Worm (Caenorhabditis elegans) whole organism, young adult: ENCODE data around the gene Y116A8C.44.

ENCODE experiments used
- C17E4.6 ChIP-seq: fragments of 200-800 bp; sonication (Bioruptor generic); IDR thresholded peaks from 2 replicates; pipeline ENCODE4 v1.3.6; 2022; ENCODE audit warnings: missing genetic modification reagents, missing genetic modification characterization, missing compliant biosample characterization
- F37B4.10 ChIP-seq: fragments of 200-800 bp; sonication (Bioruptor generic); IDR thresholded peaks from 2 replicates; pipeline ENCODE4 v1.3.6; 2022; ENCODE audit warnings: missing genetic modification characterization, missing compliant biosample characterization
- F39B2.1 ChIP-seq: fragments of 200-800 bp; sonication (Bioruptor generic); IDR thresholded peaks from 2 replicates; pipeline ENCODE4 v1.3.6; 2022; ENCODE audit warnings: missing genetic modification reagents, missing genetic modification characterization, missing compliant biosample characterization
- F49E8.2 ChIP-seq: sonication (generic microtip); optimal IDR thresholded peaks from 3 replicates; lab custom pipeline; 2017; ENCODE audit warnings: missing genetic modification characterization, mild to moderate bottlenecking, missing compliant biosample characterization, antibody characterized with exemption, moderate library complexity; ENCODE audit not compliant: insufficient read depth
- F55B11.4 ChIP-seq: sonication (generic microtip); optimal IDR thresholded peaks from 2 replicates; lab custom pipeline; 2016; ENCODE audit warnings: missing compliant biosample characterization, missing genetic modification characterization, borderline replicate concordance; ENCODE audit not compliant: insufficient read depth
- F57C9.4 ChIP-seq: sonication (generic microtip); optimal IDR thresholded peaks from 2 replicates; lab custom pipeline; 2017; ENCODE audit warnings: mild to moderate bottlenecking, missing genetic modification characterization, missing compliant biosample characterization
- K11D2.4 ChIP-seq: fragments of 200-800 bp; sonication (Bioruptor generic); IDR thresholded peaks from 2 replicates; pipeline ENCODE4 v1.3.6; 2022; ENCODE audit warnings: missing genetic modification reagents, missing genetic modification characterization, missing compliant biosample characterization
- Y67H2A.10 ChIP-seq: fragments of 200-800 bp; sonication (Bioruptor generic); conservative IDR thresholded peaks from 2 replicates; pipeline ENCODE4 v1.3.6; 2022; ENCODE audit warnings: missing genetic modification reagents, missing genetic modification characterization, missing compliant biosample characterization
- akir-1 ChIP-seq: fragments of 200-800 bp; sonication (Bioruptor generic); optimal IDR thresholded peaks from 2 replicates; lab custom pipeline; 2018; ENCODE audit warnings: mild to moderate bottlenecking, missing genetic modification characterization, moderate library complexity, missing compliant biosample characterization
- aptf-2 ChIP-seq: fragments of 200-800 bp; sonication (Bioruptor generic); conservative IDR thresholded peaks from 2 replicates; pipeline ENCODE4 v1.3.6; 2022; ENCODE audit warnings: missing genetic modification reagents, missing genetic modification characterization, missing compliant biosample characterization
- bed-1 ChIP-seq: fragments of 200-800 bp; sonication (Bioruptor generic); IDR thresholded peaks from 2 replicates; pipeline ENCODE4 v1.3.6; 2022; ENCODE audit warnings: missing genetic modification reagents, missing genetic modification characterization, missing compliant biosample characterization
- ccch-3 ChIP-seq: fragments of 200-800 bp; sonication (Bioruptor generic); optimal IDR thresholded peaks from 2 replicates; lab custom pipeline; 2018; ENCODE audit warnings: mild to moderate bottlenecking, missing genetic modification characterization, missing compliant biosample characterization
- ceh-27 ChIP-seq: fragments of 200-800 bp; sonication (Bioruptor generic); optimal IDR thresholded peaks from 2 replicates; lab custom pipeline; 2018; ENCODE audit warnings: mild to moderate bottlenecking, missing genetic modification characterization, moderate library complexity, missing compliant biosample characterization
- ceh-40 ChIP-seq: fragments of 200-800 bp; sonication (Bioruptor generic); IDR thresholded peaks from 2 replicates; pipeline ENCODE4 v1.3.6; 2022; ENCODE audit warnings: missing genetic modification characterization, missing compliant biosample characterization
- ceh-91 ChIP-seq: fragments of 200-800 bp; sonication (Bioruptor generic); IDR thresholded peaks from 2 replicates; pipeline ENCODE4 v1.3.6; 2022; ENCODE audit warnings: missing genetic modification reagents, missing genetic modification characterization, missing compliant biosample characterization
- chd-7 ChIP-seq: sonication (generic microtip); optimal IDR thresholded peaks from 2 replicates; lab custom pipeline; 2016; ENCODE audit warnings: mild to moderate bottlenecking, missing genetic modification characterization, moderate library complexity, missing compliant biosample characterization
- dpl-1 ChIP-seq: fragments of 150-350 bp; optimal IDR thresholded peaks from 2 replicates; lab custom pipeline; 2014; ENCODE audit warnings: missing biosample characterization, missing genetic modification reagents, missing genetic modification characterization
- efl-1 ChIP-seq: fragments of 150-350 bp; optimal IDR thresholded peaks from 2 replicates; lab custom pipeline; 2014; ENCODE audit warnings: missing biosample characterization, missing genetic modification reagents, missing genetic modification characterization
- ekl-4 ChIP-seq: fragments of 200-800 bp; sonication (Bioruptor generic); IDR thresholded peaks from 2 replicates; pipeline ENCODE4 v1.3.6; 2022; ENCODE audit warnings: missing genetic modification reagents, missing genetic modification characterization, missing compliant biosample characterization
- gei-17 ChIP-seq: fragments of 200-800 bp; sonication (Bioruptor generic); optimal IDR thresholded peaks from 2 replicates; lab custom pipeline; 2018; ENCODE audit warnings: mild to moderate bottlenecking, missing genetic modification characterization, missing compliant biosample characterization
- hlh-12 ChIP-seq: sonication (generic microtip); optimal IDR thresholded peaks from 2 replicates; lab custom pipeline; 2016; ENCODE audit warnings: missing genetic modification characterization, missing compliant biosample characterization
- hlh-26 ChIP-seq: fragments of 200-800 bp; sonication (Bioruptor generic); conservative IDR thresholded peaks from 2 replicates; pipeline ENCODE4 v1.3.6; 2022; ENCODE audit warnings: missing genetic modification reagents, missing genetic modification characterization, missing compliant biosample characterization
- hmg-20 ChIP-seq: fragments of 200-800 bp; sonication (Bioruptor generic); IDR thresholded peaks from 2 replicates; pipeline ENCODE4 v1.3.6; 2022; ENCODE audit warnings: missing genetic modification reagents, missing genetic modification characterization, missing compliant biosample characterization
- hrde-1 ChIP-seq: sonication (generic microtip); optimal IDR thresholded peaks from 2 replicates; lab custom pipeline; 2016; ENCODE audit warnings: missing genetic modification characterization, mild to moderate bottlenecking, missing compliant biosample characterization, moderate library complexity, missing genotype, missing genetic modification reagents, borderline replicate concordance
- hsf-1 ChIP-seq: fragments of 200-800 bp; sonication (Bioruptor generic); IDR thresholded peaks from 2 replicates; pipeline ENCODE4 v1.3.6; 2022; ENCODE audit warnings: missing genetic modification reagents, missing genetic modification characterization, missing compliant biosample characterization
- lin-54 ChIP-seq: fragments of 200-800 bp; sonication (Bioruptor generic); optimal IDR thresholded peaks from 2 replicates; lab custom pipeline; 2018; ENCODE audit warnings: mild to moderate bottlenecking, missing genetic modification characterization, missing compliant biosample characterization
- lsl-1 ChIP-seq: fragments of 200-800 bp; sonication (Bioruptor generic); optimal IDR thresholded peaks from 2 replicates; lab custom pipeline; 2018; ENCODE audit warnings: mild to moderate bottlenecking, missing genetic modification characterization, moderate library complexity, missing compliant biosample characterization
- madf-6 ChIP-seq: fragments of 200-800 bp; sonication (Bioruptor generic); IDR thresholded peaks from 2 replicates; pipeline ENCODE4 v1.3.6; 2022; ENCODE audit warnings: missing genetic modification reagents, missing genetic modification characterization, missing compliant biosample characterization
- mel-28 ChIP-seq: sonication (generic microtip); optimal IDR thresholded peaks from 2 replicates; lab custom pipeline; 2016; ENCODE audit warnings: borderline replicate concordance, mild to moderate bottlenecking, missing genetic modification characterization, missing compliant biosample characterization
- pbrm-1 ChIP-seq: fragments of 200-800 bp; sonication (Bioruptor generic); IDR thresholded peaks from 2 replicates; pipeline ENCODE4 v1.3.6; 2022; ENCODE audit warnings: missing genetic modification reagents, missing genetic modification characterization, missing compliant biosample characterization
- rec-8 ChIP-seq, 2 experiments: sonication (generic microtip); optimal IDR thresholded peaks; 2 replicates each; lab custom pipeline; 2016; ENCODE audit warnings: mild to moderate bottlenecking in 2 of 2, missing genetic modification characterization in 2 of 2, missing genetic modification reagents in 2 of 2, missing genotype in 2 of 2, missing biosample characterization in 1 of 2, missing compliant biosample characterization in 1 of 2, moderate library complexity in 1 of 2
- snpc-1.1 ChIP-seq: sonication (generic microtip); optimal IDR thresholded peaks from 2 replicates; lab custom pipeline; 2017; ENCODE audit warnings: missing genetic modification characterization, mild to moderate bottlenecking, missing compliant biosample characterization, antibody characterized with exemption, moderate library complexity, missing genotype, missing genetic modification reagents; ENCODE audit not compliant: insufficient read depth
- snpc-4 ChIP-seq, 5 experiments: fragments of 150-350 bp in 1 of 5; sonication (generic microtip) in 4 of 5; optimal IDR thresholded peaks; 2 replicates each; lab custom pipeline; 2014 to 2018; ENCODE audit warnings: missing genetic modification characterization in 5 of 5, missing biosample characterization in 3 of 5, antibody characterized with exemption in 2 of 5, mild to moderate bottlenecking in 2 of 5, missing compliant biosample characterization in 2 of 5, missing genotype in 2 of 5, moderate library complexity in 2 of 5, missing genetic modification reagents in 1 of 5
- sptf-2 ChIP-seq: fragments of 200-800 bp; sonication (Bioruptor generic); optimal IDR thresholded peaks from 2 replicates; lab custom pipeline; 2018; ENCODE audit warnings: mild to moderate bottlenecking, missing genetic modification characterization, missing compliant biosample characterization
- unc-130 ChIP-seq: sonication (generic microtip); optimal IDR thresholded peaks from 2 replicates; lab custom pipeline; 2016; ENCODE audit warnings: missing genetic modification reagents, missing genetic modification characterization, missing compliant biosample characterization
- zim-3 ChIP-seq: sonication (generic microtip); optimal IDR thresholded peaks from 2 replicates; lab custom pipeline; 2017; ENCODE audit warnings: mild to moderate bottlenecking, missing genetic modification characterization, moderate library complexity, missing compliant biosample characterization
- ztf-28 ChIP-seq: fragments of 200-800 bp; sonication (Bioruptor generic); IDR thresholded peaks from 2 replicates; pipeline ENCODE4 v1.3.6; 2022; ENCODE audit warnings: missing genetic modification reagents, missing genetic modification characterization, missing compliant biosample characterization

Gene Y116A8C.44

ce11 chrIV:17088849-17089248 lies 30.9 kb upstream of the Y116A8C.44 start, which contains the start of gene Y116A8C.43 (continued):
- no peak for TF ChIP-seq ceh-91 (GFP tag; lab: Robert Waterston, UW)
- no peak for TF ChIP-seq chd-7 (tag; lab: Kevin White, UChicago)
- TF ChIP-seq madf-6 (GFP tag; lab: Robert Waterston, UW), result peak; percentile 39; the same call in 1 of the 2 replicates
- TF ChIP-seq Y67H2A.10 (GFP tag; lab: Robert Waterston, UW), result no peak
- TF ChIP-seq mel-28 (tag; lab: Kevin White, UChicago), result no peak
- no peak for TF ChIP-seq gei-17
- TF ChIP-seq ceh-40, result no peak
- no peak for TF ChIP-seq hmg-20 (GFP tag; lab: Robert Waterston, UW)
- TF ChIP-seq rec-8 (tag; optimal IDR thresholded peaks at IDR 0.05; lab: Kevin White, UChicago), result no peak
- TF ChIP-seq F49E8.2 (tag; lab: Kevin White, UChicago), result peak; percentile 65
- TF ChIP-seq pbrm-1 (GFP tag; lab: Robert Waterston, UW), result no peak
- no peak for TF ChIP-seq lsl-1 (GFP tag; lab: Kevin White, UChicago)
- no peak for TF ChIP-seq ccch-3 (GFP tag; lab: Kevin White, UChicago)
- TF ChIP-seq zim-3 (tag; lab: Kevin White, UChicago), result peak; percentile 57
- peak; percentile 7 for TF ChIP-seq lin-54 (GFP tag; lab: Kevin White, UChicago)
- peak; percentile 65; the same call in 1 of the 2 replicates for TF ChIP-seq ekl-4 (GFP tag; lab: Robert Waterston, UW)
- TF ChIP-seq efl-1 (GFP tag; lab: Kevin White, UChicago), result no peak
- no peak for TF ChIP-seq sptf-2 (GFP tag; lab: Kevin White, UChicago)
- TF ChIP-seq bed-1 (GFP tag; lab: Robert Waterston, UW), result no peak
- TF ChIP-seq F39B2.1 (GFP tag; lab: Robert Waterston, UW), result no peak
- TF ChIP-seq ceh-27 (GFP tag; lab: Kevin White, UChicago), result no peak
- no peak for TF ChIP-seq aptf-2
- peak; percentile 67 for TF ChIP-seq hrde-1
- TF ChIP-seq F37B4.10 (GFP tag; lab: Robert Waterston, UW), result no peak
- 0 out of 2 replicates have a peak, but pooled peaks have one; percentile 29 for TF ChIP-seq hlh-26
- TF ChIP-seq hlh-12 (tag; lab: Kevin White, UChicago), result no peak
- no peak for TF ChIP-seq C17E4.6 (GFP tag; lab: Robert Waterston, UW)
- TF ChIP-seq snpc-1.1 (tag; lab: Kevin White, UChicago), result no peak
- no peak for TF ChIP-seq dpl-1 (GFP tag; lab: Kevin White, UChicago)
- TF ChIP-seq akir-1 (GFP tag; lab: Kevin White, UChicago), result no peak
- no peak for TF ChIP-seq K11D2.4 (GFP tag; lab: Robert Waterston, UW)
- TF ChIP-seq hsf-1 (GFP tag; lab: Robert Waterston, UW), result no peak
- TF ChIP-seq F55B11.4 (tag; lab: Kevin White, UChicago), result no peak
- TF ChIP-seq ztf-28 (GFP tag; lab: Robert Waterston, UW), result 0 out of 2 replicates have a peak, but pooled peaks have one; percentile 68
- peak; percentile 45 for TF ChIP-seq snpc-4 (GFP tag; optimal IDR thresholded peaks at IDR 0.05; lab: Kevin White, UChicago)
- peak in 1 of 4 experiments; percentile 88 for TF ChIP-seq snpc-4 (tag; optimal IDR thresholded peaks at IDR 0.05; lab: Kevin White, UChicago)
- TF ChIP-seq F57C9.4 (tag; lab: Kevin White, UChicago), result peak; percentile 38
- no peak for TF ChIP-seq unc-130 (GFP tag; lab: Kevin White, UChicago)
